Fruit fly (Drosophila melanogaster): Measurements from ENCODE around the gene CG9265.
A peak's percentile ranks its signal among the peaks of the same experiment; 100 is the strongest.

The CG9265 gene

dm6 chr2L:21072389-21072788 is 1.1 kb upstream of the CG9265 start:
- TF ChIP-seq CG30403 (GFP tag; optimal IDR thresholded peaks at IDR 0.05) (no peak), CG12236 (GFP tag; optimal IDR thresholded peaks at IDR 0.05) (no peak), yki (optimal IDR thresholded peaks at IDR 0.05) (no peak), Usf (GFP tag; optimal IDR thresholded peaks at IDR 0.05) (no peak), Ets65A (GFP tag) (peak; percentile 74), CG18476 (GFP tag; optimal IDR thresholded peaks at IDR 0.05) (no peak), NK7.1 (GFP tag; optimal IDR thresholded peaks at IDR 0.05) (no peak), pho (GFP tag; optimal IDR thresholded peaks at IDR 0.05) (no peak), CG4707 (GFP tag; optimal IDR thresholded peaks at IDR 0.05) (no peak), CG7928 (GFP tag; optimal IDR thresholded peaks at IDR 0.05) (no peak), dati (GFP tag; IDR thresholded peaks at IDR 0.05) (no peak), fd96Cb (tag; optimal IDR thresholded peaks at IDR 0.05) (no peak), prd (optimal IDR thresholded peaks at IDR 0.05) (no peak), prd (GFP tag; IDR thresholded peaks at IDR 0.05) (no peak), Eip74EF (GFP tag; optimal IDR thresholded peaks at IDR 0.05) (peak in 1 of 2 experiments; percentile 80), chinmo (GFP tag; IDR thresholded peaks at IDR 0.05; ENCODE audit: partially characterized antibody) (0 out of 4 replicates have a peak, but pooled peaks have one; percentile 49), jing (GFP tag; optimal IDR thresholded peaks at IDR 0.05) (no peak), bigmax (GFP tag; optimal IDR thresholded peaks at IDR 0.05) (no peak), CG12769 (tag; optimal IDR thresholded peaks at IDR 0.05) (peak; percentile 10), NfI (GFP tag; optimal IDR thresholded peaks at IDR 0.05) (no peak), Nf-YB (GFP tag; optimal IDR thresholded peaks at IDR 0.05) (no peak), ham (GFP tag; IDR thresholded peaks at IDR 0.05) (no peak), bsh (GFP tag; optimal IDR thresholded peaks at IDR 0.05) (no peak), Bteb2 (GFP tag; optimal IDR thresholded peaks at IDR 0.05) (no peak), dan (GFP tag; IDR thresholded peaks at IDR 0.05) (no peak), Dref (GFP tag; IDR thresholded peaks at IDR 0.05) (no peak), Mes4 (GFP tag; optimal IDR thresholded peaks at IDR 0.05) (no peak), unc-4 (GFP tag; IDR thresholded peaks at IDR 0.05; ENCODE audit: partially characterized antibody) (no peak), CG4617 (GFP tag; optimal IDR thresholded peaks at IDR 0.05; ENCODE audit: borderline replicate concordance) (no peak), sob (GFP tag; IDR thresholded peaks at IDR 0.05) (no peak), CG30020 (tag; optimal IDR thresholded peaks at IDR 0.05) (no peak), CG11695 (GFP tag; IDR thresholded peaks at IDR 0.05) (no peak), CG15601 (tag; optimal IDR thresholded peaks at IDR 0.05) (no peak), E2f2 (GFP tag; IDR thresholded peaks at IDR 0.05) (no peak)

dm6 chr2L:21070825-21071224 is 477 bp downstream of the CG9265 start:
- TF ChIP-seq Pdp1 (GFP tag; optimal IDR thresholded peaks at IDR 0.05): peak in 1 of 2 experiments; percentile 66
- no peak for TF ChIP-seq sna (GFP tag; IDR thresholded peaks at IDR 0.05; ENCODE audit: partially characterized antibody)
- no peak for TF ChIP-seq CG10274 (GFP tag; optimal IDR thresholded peaks at IDR 0.05)
- TF ChIP-seq pros (GFP tag; optimal IDR thresholded peaks at IDR 0.05): peak; percentile 33
- peak; percentile 80; the same call in 2 of the 4 replicates for TF ChIP-seq chinmo (GFP tag; IDR thresholded peaks at IDR 0.05; ENCODE audit: partially characterized antibody)
- no peak for TF ChIP-seq peb (GFP tag; IDR thresholded peaks at IDR 0.05)
- TF ChIP-seq vvl (GFP tag; IDR thresholded peaks at IDR 0.05): peak; percentile 63

dm6 chr2L:21069776-21070175 is 1.5 kb downstream of the CG9265 start:
- peak; percentile 91 for TF ChIP-seq CG13894 (tag; optimal IDR thresholded peaks at IDR 0.05)
- TF ChIP-seq ewg (GFP tag; optimal IDR thresholded peaks at IDR 0.05): no peak
- TF ChIP-seq Deaf1 (tag; optimal IDR thresholded peaks at IDR 0.05): peak; percentile 69
- peak; percentile 64 for TF ChIP-seq Ets65A (GFP tag)
- TF ChIP-seq dati (GFP tag; IDR thresholded peaks at IDR 0.05): no peak
- TF ChIP-seq D19B (GFP tag; optimal IDR thresholded peaks at IDR 0.05): no peak
- TF ChIP-seq Dp (GFP tag; optimal IDR thresholded peaks at IDR 0.05): no peak
- no peak for TF ChIP-seq pb (GFP tag; optimal IDR thresholded peaks at IDR 0.05)
- TF ChIP-seq trem (tag; optimal IDR thresholded peaks at IDR 0.05): no peak
- TF ChIP-seq chinmo (GFP tag; IDR thresholded peaks at IDR 0.05; ENCODE audit: partially characterized antibody): peak; percentile 87; the same call in 3 of the 4 replicates
- no peak for TF ChIP-seq phol (tag; optimal IDR thresholded peaks at IDR 0.05)
- TF ChIP-seq Adf1 (GFP tag; IDR thresholded peaks at IDR 0.05): peak; percentile 84
- TF ChIP-seq ERR (GFP tag; optimal IDR thresholded peaks at IDR 0.05): no peak
- no peak for TF ChIP-seq CG33557 (GFP tag; optimal IDR thresholded peaks at IDR 0.05)

Data from whole organism, embryonic.